Fruit fly (Drosophila melanogaster) whole organism, adult: Measurements from ENCODE around the gene CG13786.

Source experiments
- CG11617 ChIP-seq: fragments of 200-800 bp; sonication (Bioruptor generic); optimal IDR thresholded peaks from 2 replicates; lab custom pipeline; 2017; ENCODE audit warnings: mild to moderate bottlenecking, missing biosample characterization, missing genetic modification reagents, missing genetic modification characterization
- CG14711 ChIP-seq: fragments of 200-800 bp; sonication (Bioruptor generic); optimal IDR thresholded peaks from 2 replicates; lab custom pipeline; 2018; ENCODE audit warnings: missing biosample characterization, mild to moderate bottlenecking, missing genetic modification characterization, moderate library complexity
- CG5204 ChIP-seq: fragments of 200-800 bp; sonication (Bioruptor generic); optimal IDR thresholded peaks from 2 replicates; lab custom pipeline; 2016; ENCODE audit warnings: missing biosample characterization, missing genetic modification characterization
- CG7045 ChIP-seq: fragments of 200-800 bp; sonication (Bioruptor generic); optimal IDR thresholded peaks from 2 replicates; lab custom pipeline; 2017; ENCODE audit warnings: missing biosample characterization, mild to moderate bottlenecking, missing genetic modification characterization
- CG7101 ChIP-seq: fragments of 200-800 bp; sonication (Bioruptor generic); optimal IDR thresholded peaks from 2 replicates; lab custom pipeline; 2018; ENCODE audit warnings: missing biosample characterization, mild to moderate bottlenecking, missing genetic modification characterization, moderate library complexity
- Clk ChIP-seq: fragments of 200-800 bp; sonication (Bioruptor generic); optimal IDR thresholded peaks from 2 replicates; lab custom pipeline; 2017; ENCODE audit warnings: missing biosample characterization, missing genetic modification characterization
- Hr96 ChIP-seq: fragments of 200-800 bp; sonication (Bioruptor generic); optimal IDR thresholded peaks from 2 replicates; lab custom pipeline; 2016; ENCODE audit warnings: missing biosample characterization, missing genetic modification characterization
- Mnt ChIP-seq: fragments of 200-800 bp; sonication (Bioruptor generic); optimal IDR thresholded peaks from 2 replicates; lab custom pipeline; 2016; ENCODE audit warnings: missing biosample characterization, mild to moderate bottlenecking, missing genetic modification characterization
- kay ChIP-seq: fragments of 200-800 bp; sonication (Bioruptor generic); peaks from one replicate; lab custom pipeline; 2016; ENCODE audit warnings: missing biosample characterization, missing genetic modification characterization, borderline replicate concordance
- ovo ChIP-seq: fragments of 200-800 bp; sonication (Bioruptor generic); optimal IDR thresholded peaks from 2 replicates; lab custom pipeline; 2016; ENCODE audit warnings: missing biosample characterization, missing genetic modification characterization

DNA sequence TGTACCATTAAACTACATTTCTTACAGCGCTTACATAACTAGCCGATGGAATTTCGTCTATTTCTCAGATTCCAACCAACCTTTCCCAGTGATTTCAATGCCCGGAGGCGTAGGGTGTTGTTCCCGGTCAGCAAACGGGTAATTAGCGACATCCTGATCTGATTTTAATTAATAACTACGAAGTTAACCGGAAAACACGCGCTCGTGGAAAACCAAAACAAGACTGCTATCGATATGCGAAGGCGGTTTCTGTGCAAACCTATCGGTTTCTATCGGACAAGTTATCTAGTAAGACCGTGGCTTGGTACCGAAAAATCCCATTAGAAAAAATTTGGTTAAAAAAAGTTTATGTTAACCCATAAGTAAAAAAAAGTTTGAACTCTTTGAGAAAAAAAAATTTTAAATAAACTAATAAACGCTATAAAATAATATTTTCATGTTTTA lies 29.9 kb downstream of the CG13786 start, which contains the start of gene mEFG1:
- TF ChIP-seq CG7101 (tag; lab: Kevin White, UChicago) = peak; percentile 17
- no peak for TF ChIP-seq CG7045 (GFP tag; lab: Kevin White, UChicago)
- no peak for TF ChIP-seq ovo (GFP tag; lab: Kevin White, UChicago)
- peak; percentile 34 for TF ChIP-seq CG14711 (tag; lab: Kevin White, UChicago)
- no peak for TF ChIP-seq CG5204 (GFP tag; lab: Kevin White, UChicago)
- TF ChIP-seq kay (GFP tag; lab: Kevin White, UChicago) = no peak
- no peak for TF ChIP-seq Clk
- TF ChIP-seq Hr96 (GFP tag; lab: Kevin White, UChicago) = no peak
- no peak for TF ChIP-seq CG11617 (GFP tag; lab: Kevin White, UChicago)
- peak; percentile 87 for TF ChIP-seq Mnt (GFP tag; lab: Kevin White, UChicago)
